Worm (Caenorhabditis elegans): ENCODE results near the gene coh-1.

DNA sequence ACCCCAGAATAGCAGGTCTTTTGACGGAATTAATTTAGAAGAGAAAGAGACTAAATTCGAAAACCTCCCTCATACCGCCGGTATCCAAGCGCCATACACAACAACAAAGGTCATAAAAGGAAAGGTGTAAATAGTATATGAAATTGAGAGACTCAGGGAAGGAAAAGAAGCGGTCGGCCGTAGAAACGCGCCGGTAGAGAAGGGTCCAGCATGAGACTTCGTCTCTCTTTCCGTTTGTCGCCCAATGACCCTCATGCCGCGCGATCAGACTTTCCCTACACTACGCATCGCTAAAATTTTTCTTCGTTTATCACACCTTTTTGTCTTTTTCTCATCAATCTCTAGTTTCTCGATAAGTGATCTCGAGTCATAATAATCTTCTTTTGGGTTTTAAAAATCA lies 44.3 kb downstream of the coh-1 start:
- TF ChIP-seq ztf-26 (tag; optimal IDR thresholded peaks at IDR 0.05) (no peak), F33H1.4 (GFP tag; IDR thresholded peaks at IDR 0.05) (no peak), F57A8.1 (GFP tag; optimal IDR thresholded peaks at IDR 0.05) (no peak), ztf-22 (GFP tag; optimal IDR thresholded peaks at IDR 0.05) (no peak), attf-6 (GFP tag; IDR thresholded peaks at IDR 0.05) (no peak), hrde-1 (tag; optimal IDR thresholded peaks at IDR 0.05; ENCODE audit: borderline replicate concordance) (no peak), snpc-4 (GFP tag; optimal IDR thresholded peaks at IDR 0.05) (no peak), snpc-4 (tag; optimal IDR thresholded peaks at IDR 0.05) (no peak)

All from whole organism, young adult.